Fruit fly (Drosophila melanogaster) whole organism, pupa: Measurements from ENCODE around the gene Lsd-2.

Source experiments
- CG12605 ChIP-seq: fragments of 200-800 bp; sonication (Bioruptor generic); IDR thresholded peaks from 2 replicates; pipeline ENCODE4 v1.3.6; 2022; ENCODE audit warnings: missing biosample characterization, missing genetic modification characterization
- CG13204 ChIP-seq: fragments of 200-800 bp; sonication (Bioruptor generic); optimal IDR thresholded peaks from 2 replicates; lab custom pipeline; 2018; ENCODE audit warnings: missing biosample characterization, mild to moderate bottlenecking, missing genetic modification characterization, moderate library complexity
- CG15710 ChIP-seq: fragments of 200-800 bp; sonication (Bioruptor generic); optimal IDR thresholded peaks from 2 replicates; lab custom pipeline; 2018; ENCODE audit warnings: missing biosample characterization, mild to moderate bottlenecking, missing genetic modification characterization, moderate library complexity
- Snoo ChIP-seq: fragments of 200-800 bp; sonication (Bioruptor generic); optimal IDR thresholded peaks from 3 replicates; lab custom pipeline; 2017; ENCODE audit warnings: missing biosample characterization, mild to moderate bottlenecking, missing genetic modification characterization, inconsistent platforms
- gl ChIP-seq: fragments of 200-800 bp; sonication (Bioruptor generic); optimal IDR thresholded peaks from 2 replicates; lab custom pipeline; 2018; ENCODE audit warnings: missing biosample characterization, mild to moderate bottlenecking, missing genetic modification characterization

DNA sequence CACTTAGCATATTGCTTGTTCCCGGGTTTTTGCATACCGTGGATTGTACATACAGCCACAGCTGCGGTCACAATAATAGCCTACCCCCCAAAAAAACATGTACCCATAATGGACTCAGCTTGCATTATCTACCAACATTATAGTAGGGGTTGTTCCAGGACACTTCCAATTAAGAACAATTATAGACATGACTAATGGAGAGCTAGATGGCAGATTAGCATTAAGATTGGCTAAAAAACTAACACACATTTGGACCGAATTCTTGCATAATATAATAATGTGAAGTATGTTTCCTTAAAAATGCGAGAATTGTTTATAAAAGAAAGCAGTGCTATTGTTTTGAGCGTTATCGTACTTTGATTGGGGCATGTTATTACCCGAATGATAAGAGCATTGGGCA lies 14.4 kb upstream of the Lsd-2 start:
- TF ChIP-seq CG12605 (GFP tag; lab: Robert Waterston, UW), result no peak
- no peak for TF ChIP-seq gl (tag; lab: Kevin White, UChicago)
- no peak for TF ChIP-seq CG13204 (GFP tag; lab: Kevin White, UChicago)
- no peak for TF ChIP-seq Snoo (tag; lab: Kevin White, UChicago)
- no peak for TF ChIP-seq CG15710 (tag; lab: Kevin White, UChicago)
